Worm (Caenorhabditis elegans): Measurements from ENCODE around the gene T20D4.12.

The T20D4.12 gene

DNA sequence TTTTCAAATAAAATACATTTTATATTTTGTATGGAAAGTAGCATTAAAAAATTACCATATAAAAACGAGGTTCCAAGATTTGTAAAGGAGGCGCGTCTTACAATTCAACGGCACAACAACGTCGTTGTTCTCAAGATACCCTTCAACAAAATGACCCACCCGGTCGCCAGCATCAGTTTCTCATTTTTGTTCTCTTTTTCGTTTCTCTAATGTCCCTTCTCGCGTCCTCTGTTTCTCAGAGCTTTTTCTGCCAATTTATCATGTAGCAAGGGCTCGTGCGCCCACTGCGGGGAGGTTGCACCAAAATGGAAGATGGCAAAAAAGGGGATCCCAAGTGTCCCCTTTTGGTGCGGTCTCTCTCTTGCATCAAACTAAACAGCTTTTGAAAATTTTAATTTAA, 12.6 kb downstream of the T20D4.12 start:
- TF ChIP-seq dmd-4 (tag; optimal IDR thresholded peaks at IDR 0.05; ENCODE audit: borderline replicate concordance) (no peak), pros-1 (tag; optimal IDR thresholded peaks at IDR 0.05) (no peak), hlh-30 (tag; optimal IDR thresholded peaks at IDR 0.05; ENCODE audit: insufficient read depth) (no peak), hlh-8 (tag; optimal IDR thresholded peaks at IDR 0.05) (no peak), syd-9 (tag; optimal IDR thresholded peaks at IDR 0.05) (no peak), F13H6.1 (tag; optimal IDR thresholded peaks at IDR 0.05) (no peak), pha-4 (tag; optimal IDR thresholded peaks at IDR 0.05) (no peak)

DNA sequence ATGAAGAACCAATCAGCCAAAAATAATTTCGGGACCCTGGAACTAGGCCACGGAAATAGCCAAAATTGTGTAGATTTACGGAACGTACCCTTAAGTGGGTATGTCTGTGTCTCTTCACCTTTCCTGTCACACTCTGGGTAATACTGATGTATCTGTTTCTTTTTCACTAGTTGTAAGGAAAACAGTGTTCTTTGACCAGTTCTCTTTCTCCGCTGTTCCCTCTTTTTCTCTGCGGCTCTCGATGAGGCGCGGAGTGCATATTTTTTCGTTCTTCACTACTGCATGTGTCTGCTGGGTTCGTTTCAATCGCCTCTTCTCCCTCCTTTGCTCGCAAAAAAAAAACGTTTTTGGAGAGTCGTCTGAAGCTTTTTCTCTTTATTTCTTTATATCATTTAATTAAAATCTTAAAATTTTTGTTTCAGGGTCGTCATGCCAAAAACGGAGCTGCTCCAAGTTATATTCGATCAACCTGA, 13.3 kb downstream of the T20D4.12 start, which contains the start of gene arrd-22:
arrd-22 (plus strand) TSS at position 423 of the 473 bp plus-strand sequence.
- TF ChIP-seq hlh-8 (tag; optimal IDR thresholded peaks at IDR 0.05) (no peak), zip-5 (tag; optimal IDR thresholded peaks at IDR 0.05) (no peak), ceh-14 (tag; optimal IDR thresholded peaks at IDR 0.05) (no peak), nfya-1 (tag; optimal IDR thresholded peaks at IDR 0.05) (no peak), unc-42 (tag; optimal IDR thresholded peaks at IDR 0.05) (no peak), ceh-18 (tag; optimal IDR thresholded peaks at IDR 0.05) (no peak), gmeb-2 (tag; optimal IDR thresholded peaks at IDR 0.05) (no peak), ets-4 (tag; optimal IDR thresholded peaks at IDR 0.05) (no peak)

DNA sequence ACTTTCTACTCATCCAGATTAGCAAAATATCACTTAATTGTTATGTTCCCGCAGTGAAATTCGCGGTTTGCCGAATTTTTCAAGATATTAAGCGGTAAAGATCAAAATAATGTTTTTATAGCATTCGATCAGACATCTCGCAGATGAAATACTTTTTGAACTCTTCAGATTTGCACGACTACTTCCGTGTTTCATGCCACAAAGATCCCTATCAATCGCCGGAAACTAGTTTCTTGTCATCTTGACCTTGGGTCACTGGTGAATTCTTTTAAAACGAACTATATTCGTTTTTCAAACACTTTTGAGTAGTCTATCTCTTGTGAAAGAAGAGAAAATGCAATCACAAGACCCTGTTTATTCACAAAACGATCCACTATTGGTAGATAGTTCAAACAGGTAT, 16.1 kb downstream of the T20D4.12 start, which contains the start of gene txt-11:
txt-11 (plus strand) TSS at position 301 of the 400 bp plus-strand sequence.
- TF ChIP-seq pat-9 (tag; optimal IDR thresholded peaks at IDR 0.05) (no peak), gmeb-2 (tag; optimal IDR thresholded peaks at IDR 0.05) (no peak), pha-2 (tag; optimal IDR thresholded peaks at IDR 0.05) (no peak), ceh-2 (tag; optimal IDR thresholded peaks at IDR 0.05) (no peak), nhr-11 (tag; optimal IDR thresholded peaks at IDR 0.05) (no peak), ceh-14 (tag; optimal IDR thresholded peaks at IDR 0.05) (no peak), pag-3 (tag; optimal IDR thresholded peaks at IDR 0.05; ENCODE audit: borderline replicate concordance) (no peak)

DNA sequence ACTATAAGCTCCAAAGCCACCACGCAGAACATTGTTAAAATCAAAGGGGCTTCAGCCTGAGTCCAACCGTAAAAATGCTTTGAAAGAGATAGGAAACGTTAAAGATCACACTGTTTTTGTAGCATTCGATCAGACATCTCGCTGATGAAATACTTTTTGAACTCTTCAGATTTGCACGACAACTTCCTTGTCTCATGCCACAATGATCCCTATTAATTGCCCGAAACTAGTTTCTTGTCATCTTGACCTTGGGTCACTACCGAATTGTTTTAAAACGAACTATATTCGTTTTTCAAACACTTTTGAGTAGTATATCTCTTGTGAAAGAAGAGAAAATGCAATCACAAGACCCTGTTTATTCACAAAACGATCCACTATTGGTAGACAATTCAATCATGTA, 21.1 kb downstream of the T20D4.12 start, which contains the start of gene T20D4.3:
T20D4.3 (plus strand) TSS at position 301 of the 400 bp plus-strand sequence.
- TF ChIP-seq tbx-2 (tag; optimal IDR thresholded peaks at IDR 0.05) (no peak), ceh-14 (tag; optimal IDR thresholded peaks at IDR 0.05) (no peak), che-1 (tag; optimal IDR thresholded peaks at IDR 0.05) (no peak), syd-9 (tag; optimal IDR thresholded peaks at IDR 0.05) (no peak)

DNA sequence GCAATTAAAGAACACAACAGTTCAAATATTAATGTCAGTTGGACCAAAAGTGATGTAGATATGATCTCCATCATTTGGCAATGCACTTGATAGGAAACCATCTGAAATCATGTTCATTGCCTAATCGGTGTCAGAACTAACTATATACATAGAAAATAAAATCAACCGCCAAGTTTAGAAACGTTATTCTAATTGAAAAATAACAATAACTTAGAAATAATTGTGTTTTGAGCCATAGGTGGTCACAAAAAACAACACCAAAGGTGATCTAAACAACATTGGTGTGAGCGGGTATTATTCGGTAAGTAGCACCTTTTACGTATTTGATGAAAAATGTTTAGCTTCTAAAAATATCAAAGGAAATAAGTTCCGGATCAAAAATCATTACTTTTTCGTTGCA, 27.5 kb downstream of the T20D4.12 start, which contains the start of gene srab-21:
srab-21 (minus strand) TSS at position 101 of the 400 bp plus-strand sequence.
- TF ChIP-seq ceh-6 (GFP tag; optimal IDR thresholded peaks at IDR 0.05) (no peak), ceh-22 (tag; optimal IDR thresholded peaks at IDR 0.05) (no peak), ceh-9 (tag; optimal IDR thresholded peaks at IDR 0.05) (no peak)

DNA sequence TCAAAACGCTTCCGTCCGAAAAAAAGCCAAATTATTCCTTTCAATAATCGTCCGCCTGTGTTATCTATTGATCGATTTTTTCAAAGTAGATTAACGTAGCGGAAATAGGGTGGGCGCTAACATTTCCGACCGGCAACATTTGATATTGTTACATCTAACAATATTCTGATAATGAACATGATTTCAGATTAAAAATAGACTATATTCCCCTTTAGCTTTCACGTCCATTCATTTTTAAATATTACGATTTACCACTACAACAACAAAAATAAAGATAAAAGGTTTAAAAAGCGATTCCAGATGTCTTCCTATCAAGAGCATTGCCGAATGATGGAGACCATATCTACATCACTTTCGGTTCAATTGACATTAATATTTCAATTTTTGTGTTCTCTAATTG, 29.2 kb downstream of the T20D4.12 start, which contains the start of gene srab-22:
srab-22 (plus strand) TSS at position 301 of the 400 bp plus-strand sequence.
- TF ChIP-seq lin-11 (tag; optimal IDR thresholded peaks at IDR 0.05) (no peak), pha-2 (tag; optimal IDR thresholded peaks at IDR 0.05) (no peak), ahr-1 (tag; optimal IDR thresholded peaks at IDR 0.05) (no peak), sox-2 (GFP tag; IDR thresholded peaks at IDR 0.05) (no peak), mec-3 (tag; optimal IDR thresholded peaks at IDR 0.05; ENCODE audit: borderline replicate concordance) (no peak), ceh-34 (tag; optimal IDR thresholded peaks at IDR 0.05) (no peak), pqm-1 (tag; optimal IDR thresholded peaks at IDR 0.05) (no peak), hlh-30 (tag; optimal IDR thresholded peaks at IDR 0.05; ENCODE audit: insufficient read depth) (no peak), unc-3 (GFP tag; conservative IDR thresholded peaks at IDR 0.05) (no peak), unc-3 (tag; optimal IDR thresholded peaks at IDR 0.05) (no peak), hlh-8 (tag; optimal IDR thresholded peaks at IDR 0.05) (no peak), ceh-6 (GFP tag; optimal IDR thresholded peaks at IDR 0.05) (no peak), gmeb-2 (tag; optimal IDR thresholded peaks at IDR 0.05) (no peak), nfya-1 (tag; optimal IDR thresholded peaks at IDR 0.05) (no peak), ceh-2 (tag; optimal IDR thresholded peaks at IDR 0.05) (no peak), hlh-15 (tag; optimal IDR thresholded peaks at IDR 0.05) (no peak), pax-1 (tag; optimal IDR thresholded peaks at IDR 0.05) (no peak)
